Fruit fly (Drosophila melanogaster) whole organism, embryonic: ENCODE measurements around the gene Muc68Ca.

Source experiments
- Atf-2 ChIP-seq: fragments of 200-800 bp; sonication (Bioruptor generic); optimal IDR thresholded peaks from 2 replicates; lab custom pipeline; 2016; ENCODE audit warnings: missing biosample characterization, missing genetic modification characterization
- CG10431 ChIP-seq: fragments of 200-800 bp; sonication (Bioruptor generic); optimal IDR thresholded peaks from 3 replicates; lab custom pipeline; 2018; ENCODE audit warnings: missing biosample characterization, mild to moderate bottlenecking, missing genetic modification characterization
- CG11695 ChIP-seq: fragments of 200-800 bp; sonication (Bioruptor generic); IDR thresholded peaks from 3 replicates; pipeline ENCODE4 v1.3.6; 2022; ENCODE audit warnings: missing biosample characterization, missing genetic modification characterization
- CG14710 ChIP-seq: fragments of 200-800 bp; sonication (Bioruptor generic); optimal IDR thresholded peaks from 3 replicates; lab custom pipeline; 2019; ENCODE audit warnings: missing biosample characterization, mild to moderate bottlenecking, missing genetic modification characterization, moderate library complexity
- CG15011 ChIP-seq: fragments of 200-800 bp; sonication (Bioruptor generic); optimal IDR thresholded peaks from 3 replicates; lab custom pipeline; 2018; ENCODE audit warnings: missing biosample characterization, mild to moderate bottlenecking, missing genetic modification characterization
- CG15514 ChIP-seq: fragments of 200-800 bp; sonication (Bioruptor generic); optimal IDR thresholded peaks from 3 replicates; lab custom pipeline; 2017; ENCODE audit warnings: missing biosample characterization, missing genetic modification characterization, mild to moderate bottlenecking, moderate library complexity, missing genetic modification reagents
- CG18011 ChIP-seq: fragments of 200-800 bp; sonication (Bioruptor generic); optimal IDR thresholded peaks from 2 replicates; lab custom pipeline; 2017; ENCODE audit warnings: missing biosample characterization, missing genetic modification characterization, mild to moderate bottlenecking, moderate library complexity, missing genotype
- CG2120 ChIP-seq: fragments of 200-800 bp; sonication (Bioruptor generic); optimal IDR thresholded peaks from 3 replicates; lab custom pipeline; 2016; ENCODE audit warnings: missing biosample characterization, missing genetic modification characterization
- CG3726 ChIP-seq: fragments of 200-800 bp; sonication (Bioruptor generic); IDR thresholded peaks from 3 replicates; pipeline ENCODE4, ENCODE4 v1.3.6; 2022; ENCODE audit warnings: missing biosample characterization, missing genetic modification characterization
- CG5245 ChIP-seq: fragments of 200-800 bp; sonication (Bioruptor generic); optimal IDR thresholded peaks from 3 replicates; lab custom pipeline; 2016; ENCODE audit warnings: missing biosample characterization, missing genetic modification characterization
- CG6791 ChIP-seq: fragments of 200-800 bp; sonication (Bioruptor generic); IDR thresholded peaks from 3 replicates; pipeline ENCODE4 v1.3.6; 2022; ENCODE audit warnings: missing biosample characterization, missing genetic modification characterization; ENCODE audit not compliant: partially characterized antibody
- CG7372 ChIP-seq: fragments of 200-800 bp; sonication (Bioruptor generic); IDR thresholded peaks from 2 replicates; pipeline ENCODE4 v1.3.6; 2022; ENCODE audit warnings: missing biosample characterization, missing genetic modification characterization
- CG8388 ChIP-seq: fragments of 200-800 bp; sonication (Bioruptor generic); optimal IDR thresholded peaks from 2 replicates; lab custom pipeline; 2019; ENCODE audit warnings: missing biosample characterization, mild to moderate bottlenecking, missing genetic modification characterization, moderate library complexity
- CG9797 ChIP-seq: fragments of 200-800 bp; sonication (Bioruptor generic); optimal IDR thresholded peaks from 3 replicates; lab custom pipeline; 2018; ENCODE audit warnings: missing biosample characterization, mild to moderate bottlenecking, missing genetic modification characterization
- Deaf1 ChIP-seq: fragments of 200-800 bp; optimal IDR thresholded peaks from 3 replicates; lab custom pipeline; 2019; ENCODE audit warnings: missing biosample characterization, mild to moderate bottlenecking, missing genetic modification characterization, moderate library complexity
- Dfd ChIP-seq, 2 experiments: fragments of >200 bp; optimal IDR thresholded peaks; 2 replicates each; lab custom pipeline; 2017; ENCODE audit warnings: missing biosample characterization in 2 of 2, missing genetic modification characterization in 2 of 2
- Dp ChIP-seq: fragments of 200-800 bp; sonication (Bioruptor generic); optimal IDR thresholded peaks from 2 replicates; lab custom pipeline; 2018; ENCODE audit warnings: missing biosample characterization, mild to moderate bottlenecking, missing genetic modification characterization, moderate library complexity
- Dref ChIP-seq: fragments of 200-800 bp; sonication (Bioruptor generic); IDR thresholded peaks from 2 replicates; pipeline ENCODE4 v1.3.6; 2022; ENCODE audit warnings: missing biosample characterization, missing genetic modification characterization
- Fer3 ChIP-seq: fragments of 200-800 bp; sonication (Bioruptor generic); optimal IDR thresholded peaks from 2 replicates; lab custom pipeline; 2018; ENCODE audit warnings: missing biosample characterization, mild to moderate bottlenecking, missing genetic modification characterization, moderate library complexity
- H15 ChIP-seq: fragments of 200-800 bp; sonication (Bioruptor generic); IDR thresholded peaks from 3 replicates; pipeline ENCODE4 v1.3.6; 2022; ENCODE audit warnings: missing biosample characterization, missing genetic modification characterization
- HLH4C ChIP-seq: fragments of 200-800 bp; sonication (Bioruptor generic); IDR thresholded peaks from 3 replicates; pipeline ENCODE4 v1.3.6; 2022; ENCODE audit warnings: missing biosample characterization, missing genetic modification characterization; ENCODE audit not compliant: partially characterized antibody
- HmgD ChIP-seq: fragments of 200-800 bp; sonication (Bioruptor generic); optimal IDR thresholded peaks from 3 replicates; lab custom pipeline; 2016; ENCODE audit warnings: missing biosample characterization, missing genetic modification characterization
- Lim3 ChIP-seq: fragments of 200-800 bp; sonication (Bioruptor generic); IDR thresholded peaks from 2 replicates; pipeline ENCODE4 v1.3.6; 2022; ENCODE audit warnings: missing biosample characterization, missing genetic modification characterization
- MESR4 ChIP-seq: fragments of 200-800 bp; sonication (Bioruptor generic); optimal IDR thresholded peaks from 2 replicates; lab custom pipeline; 2018; ENCODE audit warnings: missing biosample characterization, mild to moderate bottlenecking, missing genetic modification characterization, moderate library complexity
- MTF-1 ChIP-seq: fragments of 200-800 bp; sonication (Bioruptor generic); optimal IDR thresholded peaks from 2 replicates; lab custom pipeline; 2018; ENCODE audit warnings: missing biosample characterization, mild to moderate bottlenecking, missing genetic modification characterization, borderline replicate concordance
- Meics ChIP-seq: fragments of 200-800 bp; sonication (Bioruptor generic); optimal IDR thresholded peaks from 2 replicates; lab custom pipeline; 2017; ENCODE audit warnings: missing biosample characterization, mild to moderate bottlenecking, missing genetic modification characterization
- Nf-YB ChIP-seq: fragments of 200-800 bp; sonication (Bioruptor generic); optimal IDR thresholded peaks from 3 replicates; lab custom pipeline; 2019; ENCODE audit warnings: missing biosample characterization, mild to moderate bottlenecking, missing genetic modification characterization, moderate library complexity
- Nf-YC ChIP-seq: fragments of 200-800 bp; optimal IDR thresholded peaks from 3 replicates; lab custom pipeline; 2019; ENCODE audit warnings: missing biosample characterization, mild to moderate bottlenecking, missing genetic modification characterization, moderate library complexity
- NfI ChIP-seq: fragments of 200-800 bp; sonication (Bioruptor generic); optimal IDR thresholded peaks from 3 replicates; lab custom pipeline; 2018; ENCODE audit warnings: missing biosample characterization, mild to moderate bottlenecking, missing genetic modification characterization, moderate library complexity
- Ptx1 ChIP-seq: fragments of 200-800 bp; sonication (Bioruptor generic); IDR thresholded peaks from 2 replicates; pipeline ENCODE4 v1.3.6; 2022; ENCODE audit warnings: missing biosample characterization, missing genetic modification characterization
- Side ChIP-seq: fragments of 200-800 bp; sonication (Bioruptor generic); optimal IDR thresholded peaks from 2 replicates; lab custom pipeline; 2016; ENCODE audit warnings: missing biosample characterization, missing genetic modification characterization
- Stat92E ChIP-seq, 3 experiments: fragments of >200 bp in 2 of 3; fragments of 200-800 bp in 1 of 3; sonication (Bioruptor generic) in 1 of 3; optimal IDR thresholded peaks; 2 replicates each; lab custom pipeline; 2017 to 2019; ENCODE audit warnings: missing biosample characterization in 3 of 3, missing genetic modification characterization in 3 of 3, mild to moderate bottlenecking in 1 of 3, moderate library complexity in 1 of 3
- Taf1 ChIP-seq: fragments of 200-800 bp; sonication (Bioruptor generic); IDR thresholded peaks from 2 replicates; pipeline ENCODE4 v1.3.6; 2022; ENCODE audit warnings: missing biosample characterization, missing genetic modification characterization
- al ChIP-seq: fragments of 200-800 bp; sonication (Bioruptor generic); IDR thresholded peaks from 2 replicates; pipeline ENCODE4 v1.3.6; 2022; ENCODE audit warnings: missing biosample characterization, missing genetic modification characterization
- bab2 ChIP-seq: fragments of 200-800 bp; sonication (Bioruptor generic); optimal IDR thresholded peaks from 2 replicates; lab custom pipeline; 2016; ENCODE audit warnings: missing biosample characterization, missing genetic modification characterization
- bsh ChIP-seq, 2 experiments: fragments of 200-800 bp; sonication (Bioruptor generic); optimal IDR thresholded peaks; 2 replicates each; lab custom pipeline; 2017 to 2018; ENCODE audit warnings: mild to moderate bottlenecking in 2 of 2, missing biosample characterization in 2 of 2, missing genetic modification characterization in 2 of 2, moderate library complexity in 1 of 2
- dmrt11E ChIP-seq: fragments of 200-800 bp; sonication (Bioruptor generic); optimal IDR thresholded peaks from 3 replicates; lab custom pipeline; 2018; ENCODE audit warnings: missing biosample characterization, mild to moderate bottlenecking, missing genetic modification characterization, moderate library complexity
- eyg ChIP-seq: fragments of 200-800 bp; sonication (Bioruptor generic); optimal IDR thresholded peaks from 3 replicates; lab custom pipeline; 2016; ENCODE audit warnings: missing biosample characterization, missing genetic modification characterization
- gfzf ChIP-seq: fragments of 200-800 bp; sonication (Bioruptor generic); optimal IDR thresholded peaks from 2 replicates; lab custom pipeline; 2016; ENCODE audit warnings: missing biosample characterization, mild to moderate bottlenecking, missing genetic modification characterization, moderate library complexity
- gt ChIP-seq: fragments of 200-800 bp; sonication (Bioruptor generic); IDR thresholded peaks from 2 replicates; pipeline ENCODE4 v1.3.6; 2022; ENCODE audit warnings: missing biosample characterization, missing genetic modification characterization
- ham ChIP-seq: fragments of 200-800 bp; sonication (Bioruptor generic); IDR thresholded peaks from 2 replicates; pipeline ENCODE4 v1.3.6; 2022; ENCODE audit warnings: missing biosample characterization, missing genetic modification characterization
- hb ChIP-seq: fragments of 200-800 bp; sonication (Bioruptor generic); IDR thresholded peaks from 3 replicates; pipeline ENCODE4 v1.3.6; 2022; ENCODE audit warnings: missing biosample characterization, missing genetic modification characterization; ENCODE audit not compliant: partially characterized antibody
- jigr1 ChIP-seq: fragments of 200-800 bp; sonication (Bioruptor generic); IDR thresholded peaks from 3 replicates; pipeline ENCODE4 v1.3.6; 2022; ENCODE audit warnings: missing biosample characterization, missing genetic modification characterization
- ken ChIP-seq: fragments of 200-800 bp; sonication (Bioruptor generic); IDR thresholded peaks from 3 replicates; pipeline ENCODE4 v1.3.6; 2022; ENCODE audit warnings: missing biosample characterization, missing genetic modification characterization
- lab ChIP-seq: fragments of 200-800 bp; sonication (Bioruptor generic); optimal IDR thresholded peaks from 3 replicates; lab custom pipeline; 2017; ENCODE audit warnings: missing biosample characterization, missing genetic modification characterization, mild to moderate bottlenecking, moderate library complexity, missing genetic modification reagents
- pita ChIP-seq: fragments of 200-800 bp; sonication (Bioruptor generic); optimal IDR thresholded peaks from 2 replicates; lab custom pipeline; 2017; ENCODE audit warnings: missing biosample characterization, mild to moderate bottlenecking, missing genetic modification characterization
- tap ChIP-seq: fragments of 200-800 bp; optimal IDR thresholded peaks from 3 replicates; lab custom pipeline; 2019; ENCODE audit warnings: missing biosample characterization, mild to moderate bottlenecking, missing genetic modification characterization, moderate library complexity

Gene Muc68Ca

dm6 chr3L:11561946-11562760 is 57.7 kb downstream of the Muc68Ca start, which contains the start of the genes CG7394 and Mob2 (continued):
- TF ChIP-seq CG3726, result peak; percentile 81
- peak; percentile 25 for TF ChIP-seq Dp (GFP tag; lab: Kevin White, UChicago)
- peak in 1 of 2 experiments; percentile 94 for TF ChIP-seq bsh (GFP tag; optimal IDR thresholded peaks at IDR 0.05; lab: Kevin White, UChicago)
- peak; percentile 64 for TF ChIP-seq eyg (GFP tag; lab: Kevin White, UChicago)
- peak; percentile 88 for TF ChIP-seq Taf1 (GFP tag; lab: Robert Waterston, UW)
- peak; percentile 64 for TF ChIP-seq Side (GFP tag; lab: Kevin White, UChicago)
- peak; percentile 83 for TF ChIP-seq dmrt11E (tag; lab: Kevin White, UChicago)
- TF ChIP-seq CG5245 (GFP tag; lab: Kevin White, UChicago), result peak; percentile 71
- peak; percentile 76 for TF ChIP-seq MTF-1 (GFP tag; lab: Kevin White, UChicago)
- peak; percentile 90 for TF ChIP-seq lab
- TF ChIP-seq CG15011 (GFP tag; lab: Kevin White, UChicago), result peak; percentile 79
- TF ChIP-seq H15 (GFP tag; lab: Robert Waterston, UW), result peak; percentile 88
- TF ChIP-seq al, result peak; percentile 86
- TF ChIP-seq CG18011 (GFP tag; lab: Kevin White, UChicago), result peak; percentile 81
- peak; percentile 83 for TF ChIP-seq NfI (GFP tag; lab: Kevin White, UChicago)
- TF ChIP-seq gfzf (GFP tag; lab: Kevin White, UChicago), result peak; percentile 42
- peak; percentile 86 for TF ChIP-seq Fer3 (tag; lab: Kevin White, UChicago)
- TF ChIP-seq CG10431 (GFP tag; lab: Kevin White, UChicago), result peak; percentile 44
- peak; percentile 91 for TF ChIP-seq CG11695
- peak; percentile 76 for TF ChIP-seq Nf-YC (tag; lab: Kevin White, UChicago)
- TF ChIP-seq ham (GFP tag; lab: Robert Waterston, UW), result 0 out of 2 replicates have a peak, but pooled peaks have one; percentile 7
- peak; percentile 60; the same call in 2 of the 3 replicates for TF ChIP-seq hb
- TF ChIP-seq Dfd (GFP tag; optimal IDR thresholded peaks at IDR 0.05; lab: Kevin White, UChicago), result no peak
- TF ChIP-seq Ptx1 (GFP tag; lab: Robert Waterston, UW), result peak; percentile 91
- TF ChIP-seq CG8388, result peak; percentile 81
- peak; percentile 60 for TF ChIP-seq CG9797
- TF ChIP-seq Meics, result peak; percentile 90
- TF ChIP-seq CG15514 (GFP tag; lab: Kevin White, UChicago), result peak; percentile 80
- TF ChIP-seq CG6791 (GFP tag; lab: Robert Waterston, UW), result peak; percentile 86
- TF ChIP-seq Nf-YB (GFP tag; lab: Kevin White, UChicago), result peak; percentile 73
- TF ChIP-seq gt (GFP tag; lab: Robert Waterston, UW), result peak; percentile 45
- TF ChIP-seq Stat92E (GFP tag; optimal IDR thresholded peaks at IDR 0.05; lab: Kevin White, UChicago), result peak in 2 of 3 experiments; percentile 14 to 83
- TF ChIP-seq Dref (GFP tag; lab: Robert Waterston, UW), result peak; percentile 75
- peak; percentile 93 for TF ChIP-seq HLH4C (GFP tag; lab: Robert Waterston, UW)
- peak; percentile 93 for TF ChIP-seq ken (GFP tag; lab: Robert Waterston, UW)
- peak; percentile 90 for TF ChIP-seq CG7372 (GFP tag; lab: Robert Waterston, UW)
- TF ChIP-seq bab2 (GFP tag; lab: Kevin White, UChicago), result peak; percentile 88
- peak; percentile 53 for TF ChIP-seq Atf-2 (GFP tag; lab: Kevin White, UChicago)
- peak; percentile 67 for TF ChIP-seq Deaf1 (tag; lab: Kevin White, UChicago)
- TF ChIP-seq CG2120 (GFP tag; lab: Kevin White, UChicago), result peak; percentile 96
- 0 out of 2 replicates have a peak, but pooled peaks have one; percentile 19 for TF ChIP-seq Lim3 (GFP tag; lab: Robert Waterston, UW)
- TF ChIP-seq tap, result peak; percentile 91
- no peak for TF ChIP-seq pita (GFP tag; lab: Kevin White, UChicago)
- peak; percentile 92 for TF ChIP-seq CG14710
- peak; percentile 12 for TF ChIP-seq HmgD (GFP tag; lab: Kevin White, UChicago)
- peak; percentile 80 for TF ChIP-seq MESR4
- TF ChIP-seq jigr1 (GFP tag; lab: Robert Waterston, UW), result peak; percentile 53; the same call in 1 of the 3 replicates
